Worm (Caenorhabditis elegans) whole organism, L4 larva: Measurements from ENCODE around the gene cpg-2.

Source experiments
- F10B5.3 ChIP-seq: sonication (generic microtip); optimal IDR thresholded peaks from 2 replicates; lab custom pipeline; 2016; ENCODE audit warnings: mild to moderate bottlenecking, missing genetic modification characterization, missing compliant biosample characterization
- Y48G9A.11 ChIP-seq: fragments of 200-800 bp; sonication (Bioruptor generic); IDR thresholded peaks from 2 replicates; pipeline ENCODE4 v1.3.6; 2022; ENCODE audit warnings: missing genetic modification reagents, missing genetic modification characterization, missing compliant biosample characterization
- aly-2 ChIP-seq: sonication (generic microtip); optimal IDR thresholded peaks from 2 replicates; lab custom pipeline; 2018; ENCODE audit warnings: missing biosample characterization, missing genetic modification characterization
- ceh-82 ChIP-seq: sonication (generic microtip); optimal IDR thresholded peaks from 2 replicates; lab custom pipeline; 2017; ENCODE audit warnings: missing biosample characterization, missing genetic modification characterization
- egl-27 ChIP-seq: sonication (generic microtip); optimal IDR thresholded peaks from 3 replicates; lab custom pipeline; 2017; ENCODE audit warnings: missing biosample characterization, missing genetic modification reagents, missing genetic modification characterization
- lin-29 ChIP-seq: fragments of 200-800 bp; sonication (Bioruptor generic); IDR thresholded peaks from 2 replicates; pipeline ENCODE4 v1.3.6; 2022; ENCODE audit warnings: missing genetic modification reagents, missing genetic modification characterization, missing compliant biosample characterization
- lin-39 ChIP-seq: fragments of 150-350 bp; optimal IDR thresholded peaks from 2 replicates; lab custom pipeline; 2014; ENCODE audit warnings: missing biosample characterization, missing genetic modification reagents, missing genetic modification characterization
- mdl-1 ChIP-seq, 2 experiments: fragments of 150-350 bp in 1 of 2; sonication (generic microtip) in 1 of 2; optimal IDR thresholded peaks; 2 replicates each; lab custom pipeline; 2014 to 2017; ENCODE audit warnings: missing biosample characterization in 2 of 2, missing genetic modification characterization in 2 of 2
- nhr-28 ChIP-seq: fragments of 150-350 bp; optimal IDR thresholded peaks from 2 replicates; lab custom pipeline; 2014; ENCODE audit warnings: missing biosample characterization, missing genetic modification characterization
- pha-4 ChIP-seq, 2 experiments: fragments of 150-350 bp in 1 of 2; fragments of 200-800 bp in 1 of 2; sonication (Bioruptor generic) in 1 of 2; IDR thresholded peaks in 1 of 2; optimal IDR thresholded peaks in 1 of 2; 2 replicates each; pipeline versions ENCODE4 v1.3.6 to Lab custom; 2014 to 2022; ENCODE audit warnings: missing genetic modification characterization in 2 of 2, missing genetic modification reagents in 2 of 2, missing biosample characterization in 1 of 2, missing compliant biosample characterization in 1 of 2
- php-3 ChIP-seq: fragments of 200-800 bp; sonication (Bioruptor generic); IDR thresholded peaks from 2 replicates; pipeline ENCODE4 v1.3.6; 2022; ENCODE audit warnings: missing genetic modification reagents, missing genetic modification characterization, missing compliant biosample characterization
- zag-1 ChIP-seq: fragments of 150-350 bp; optimal IDR thresholded peaks from 2 replicates; lab custom pipeline; 2014; ENCODE audit warnings: missing biosample characterization, missing genetic modification characterization

DNA sequence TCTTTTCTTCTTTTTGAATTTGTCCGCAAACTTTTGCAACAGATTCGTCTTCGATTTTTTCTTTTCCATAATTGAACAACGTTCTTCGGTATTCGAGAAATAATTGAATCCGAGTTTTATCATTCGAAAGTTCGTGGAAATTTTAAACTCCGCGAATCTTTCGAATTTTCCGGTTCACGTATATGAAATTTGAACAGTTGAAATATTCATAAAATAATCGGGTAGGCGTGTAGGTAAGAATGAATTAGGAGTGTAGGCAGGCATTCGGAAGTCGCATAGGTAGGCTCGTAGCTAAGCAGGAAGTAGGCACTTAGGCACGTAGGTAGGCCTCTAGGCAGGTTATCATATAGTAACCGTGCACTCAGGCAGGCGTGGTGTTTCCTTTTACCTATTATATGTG, 34.4 kb upstream of the cpg-2 start, which contains the start of gene B0280.11:
- TF ChIP-seq ceh-82 (tag; lab: Kevin White, UChicago) = no peak
- no peak for TF ChIP-seq php-3 (GFP tag; lab: Robert Waterston, UW)
- TF ChIP-seq pha-4 (GFP tag; IDR thresholded peaks at IDR 0.05; lab: Robert Waterston, UW) = no peak
- TF ChIP-seq pha-4 (tag; optimal IDR thresholded peaks at IDR 0.05; lab: Kevin White, UChicago) = no peak
- TF ChIP-seq Y48G9A.11 (GFP tag; lab: Robert Waterston, UW) = no peak
- no peak for TF ChIP-seq F10B5.3
- no peak for TF ChIP-seq lin-39 (tag; lab: Kevin White, UChicago)
- TF ChIP-seq nhr-28 (tag; lab: Kevin White, UChicago) = no peak
- TF ChIP-seq aly-2 (tag; lab: Kevin White, UChicago) = no peak
- no peak for TF ChIP-seq egl-27 (tag; lab: Kevin White, UChicago)
- TF ChIP-seq lin-29 (GFP tag; lab: Robert Waterston, UW) = no peak
- no peak for TF ChIP-seq zag-1 (tag; lab: Kevin White, UChicago)
- TF ChIP-seq mdl-1 (tag; optimal IDR thresholded peaks at IDR 0.05; lab: Kevin White, UChicago) = no peak
